Fruit fly (Drosophila melanogaster): Measurements from ENCODE around the gene SAK.

dm6 chr3L:21483837-21484236 lies 31.9 kb downstream of the SAK start:
- TF ChIP-seq CG34224 (GFP tag; IDR thresholded peaks at IDR 0.05; ENCODE audit: partially characterized antibody), result no peak
- no peak for TF ChIP-seq CG4360 (GFP tag; IDR thresholded peaks at IDR 0.05)
- TF ChIP-seq chn (GFP tag; optimal IDR thresholded peaks at IDR 0.05), result no peak

Data from whole organism, embryonic.